Fruit fly (Drosophila melanogaster) whole organism, prepupa: ENCODE results near the gene Reph.

Experiments used
- Blimp-1 ChIP-seq: fragments of 200-800 bp; sonication (Bioruptor generic); optimal IDR thresholded peaks from 3 replicates; lab custom pipeline; 2017; ENCODE audit warnings: missing biosample characterization, missing genetic modification characterization, mild to moderate bottlenecking, moderate library complexity, missing genetic modification reagents
- CG10631 ChIP-seq: fragments of 200-800 bp; sonication (Bioruptor generic); optimal IDR thresholded peaks from 2 replicates; lab custom pipeline; 2016; ENCODE audit warnings: missing biosample characterization, missing genetic modification characterization
- CG10669 ChIP-seq: fragments of 200-800 bp; sonication (Bioruptor generic); optimal IDR thresholded peaks from 3 replicates; lab custom pipeline; 2018; ENCODE audit warnings: missing biosample characterization, mild to moderate bottlenecking, missing genetic modification characterization, moderate library complexity
- CG11294 ChIP-seq: fragments of 200-800 bp; sonication (Bioruptor generic); IDR thresholded peaks from 2 replicates; pipeline ENCODE4 v1.3.6; 2022; ENCODE audit warnings: missing biosample characterization, missing genetic modification characterization
- CG11762 ChIP-seq: fragments of 200-800 bp; sonication (Bioruptor generic); optimal IDR thresholded peaks from 3 replicates; lab custom pipeline; 2016; ENCODE audit warnings: missing biosample characterization, missing genetic modification characterization; ENCODE audit not compliant: insufficient read depth
- CG15336 ChIP-seq: fragments of 200-800 bp; sonication (Bioruptor generic); IDR thresholded peaks from 2 replicates; pipeline ENCODE4 v1.3.6; 2022; ENCODE audit warnings: missing biosample characterization, missing genetic modification characterization
- CG1621 ChIP-seq: fragments of 200-800 bp; sonication (Bioruptor generic); optimal IDR thresholded peaks from 3 replicates; lab custom pipeline; 2018; ENCODE audit warnings: missing biosample characterization, mild to moderate bottlenecking, missing genetic modification characterization
- CG16779 ChIP-seq: fragments of 200-800 bp; sonication (Bioruptor generic); optimal IDR thresholded peaks from 3 replicates; lab custom pipeline; 2017; ENCODE audit warnings: missing biosample characterization, mild to moderate bottlenecking, missing genetic modification characterization
- CG3032 ChIP-seq: fragments of 200-800 bp; optimal IDR thresholded peaks from 2 replicates; lab custom pipeline; 2019; ENCODE audit warnings: missing biosample characterization, mild to moderate bottlenecking, missing genetic modification characterization, moderate library complexity
- CG32006 ChIP-seq: fragments of 200-800 bp; sonication (Bioruptor generic); optimal IDR thresholded peaks from 3 replicates; lab custom pipeline; 2017; ENCODE audit warnings: missing biosample characterization, mild to moderate bottlenecking, missing genetic modification characterization
- CG34406 ChIP-seq: fragments of 200-800 bp; sonication (Bioruptor generic); optimal IDR thresholded peaks from 3 replicates; lab custom pipeline; 2016; ENCODE audit warnings: missing biosample characterization, missing genetic modification characterization
- CG3919 ChIP-seq: fragments of 200-800 bp; sonication (Bioruptor generic); optimal IDR thresholded peaks from 3 replicates; lab custom pipeline; 2016; ENCODE audit warnings: missing biosample characterization, missing genetic modification characterization
- CG4318 ChIP-seq: fragments of 200-800 bp; sonication (Bioruptor generic); optimal IDR thresholded peaks from 3 replicates; lab custom pipeline; 2017; ENCODE audit warnings: missing biosample characterization, mild to moderate bottlenecking, missing genetic modification characterization
- CG6276 ChIP-seq: fragments of 200-800 bp; sonication (Bioruptor generic); optimal IDR thresholded peaks from 2 replicates; lab custom pipeline; 2017; ENCODE audit warnings: missing biosample characterization, mild to moderate bottlenecking, missing genetic modification characterization
- CG6792 ChIP-seq: fragments of 200-800 bp; sonication (Bioruptor generic); optimal IDR thresholded peaks from 3 replicates; lab custom pipeline; 2016; ENCODE audit warnings: missing biosample characterization, missing genetic modification characterization
- CG6854 ChIP-seq: fragments of 200-800 bp; sonication (Bioruptor generic); optimal IDR thresholded peaks from 2 replicates; lab custom pipeline; 2017; ENCODE audit warnings: missing biosample characterization, mild to moderate bottlenecking, missing genetic modification characterization
- CG7368 ChIP-seq: fragments of 200-800 bp; sonication (Bioruptor generic); optimal IDR thresholded peaks from 3 replicates; lab custom pipeline; 2016; ENCODE audit warnings: missing biosample characterization, missing genetic modification characterization
- CG8119 ChIP-seq: fragments of 200-800 bp; sonication (Bioruptor generic); IDR thresholded peaks from 3 replicates; pipeline ENCODE4 v1.3.6; 2022; ENCODE audit warnings: missing biosample characterization, missing genetic modification characterization
- CG8319 ChIP-seq: fragments of 200-800 bp; sonication (Bioruptor generic); optimal IDR thresholded peaks from 3 replicates; lab custom pipeline; 2016; ENCODE audit warnings: missing biosample characterization, missing genetic modification characterization
- CG8632 ChIP-seq: fragments of 200-800 bp; sonication (Bioruptor generic); optimal IDR thresholded peaks from 3 replicates; lab custom pipeline; 2016; ENCODE audit warnings: missing biosample characterization, missing genetic modification characterization
- CG9139 ChIP-seq: fragments of 200-800 bp; sonication (Bioruptor generic); optimal IDR thresholded peaks from 3 replicates; lab custom pipeline; 2017; ENCODE audit warnings: missing biosample characterization, mild to moderate bottlenecking, missing genetic modification characterization
- Eip75B ChIP-seq: fragments of 200-800 bp; sonication (Bioruptor generic); optimal IDR thresholded peaks from 3 replicates; lab custom pipeline; 2016; ENCODE audit warnings: missing biosample characterization, missing genetic modification characterization
- Eip78C ChIP-seq: fragments of 200-800 bp; sonication (Bioruptor generic); peaks from one replicate; lab custom pipeline; 2016; ENCODE audit warnings: missing biosample characterization, missing genetic modification characterization
- Eip93F ChIP-seq: fragments of 200-800 bp; sonication (Bioruptor generic); optimal IDR thresholded peaks from 2 replicates; lab custom pipeline; 2016; ENCODE audit warnings: missing biosample characterization, mild to moderate bottlenecking, missing genetic modification characterization
- Ets96B ChIP-seq: fragments of 200-800 bp; optimal IDR thresholded peaks from 2 replicates; lab custom pipeline; 2019; ENCODE audit warnings: missing biosample characterization, mild to moderate bottlenecking, missing genetic modification characterization, moderate library complexity
- Gug ChIP-seq: fragments of 200-800 bp; sonication (Bioruptor generic); IDR thresholded peaks from 2 replicates; pipeline ENCODE4 v1.3.6; 2022; ENCODE audit warnings: missing biosample characterization, missing genetic modification characterization
- Hr38 ChIP-seq: sonication (Bioruptor generic); optimal IDR thresholded peaks from 2 replicates; lab custom pipeline; 2016; ENCODE audit warnings: missing biosample characterization, missing genetic modification characterization
- Hr39 ChIP-seq: fragments of 200-800 bp; sonication (Bioruptor generic); optimal IDR thresholded peaks from 2 replicates; lab custom pipeline; 2016; ENCODE audit warnings: missing biosample characterization, missing genetic modification characterization
- Lpt ChIP-seq: fragments of 200-800 bp; sonication (Bioruptor generic); optimal IDR thresholded peaks from 3 replicates; lab custom pipeline; 2016; ENCODE audit warnings: missing biosample characterization, missing genetic modification characterization
- OdsH ChIP-seq: fragments of 200-800 bp; sonication (Bioruptor generic); optimal IDR thresholded peaks from 3 replicates; lab custom pipeline; 2016; ENCODE audit warnings: missing biosample characterization, missing genetic modification characterization
- Smox ChIP-seq: fragments of 200-800 bp; sonication (Bioruptor generic); optimal IDR thresholded peaks from 3 replicates; lab custom pipeline; 2016; ENCODE audit warnings: missing biosample characterization, missing genetic modification characterization
- Sox102F ChIP-seq: fragments of 200-800 bp; sonication (Bioruptor generic); optimal IDR thresholded peaks from 2 replicates; lab custom pipeline; 2016; ENCODE audit warnings: missing biosample characterization, mild to moderate bottlenecking, missing genetic modification characterization
- Sox15 ChIP-seq: fragments of 200-800 bp; sonication (Bioruptor generic); optimal IDR thresholded peaks from 3 replicates; lab custom pipeline; 2016; ENCODE audit warnings: missing biosample characterization, missing genetic modification characterization
- achi ChIP-seq: fragments of 200-800 bp; sonication (Bioruptor generic); optimal IDR thresholded peaks from 3 replicates; lab custom pipeline; 2016; ENCODE audit warnings: missing biosample characterization, missing genetic modification characterization
- cyc ChIP-seq: fragments of 200-800 bp; sonication (Bioruptor generic); optimal IDR thresholded peaks from 3 replicates; lab custom pipeline; 2016; ENCODE audit warnings: missing biosample characterization, missing genetic modification characterization
- dsx ChIP-seq: fragments of 200-800 bp; optimal IDR thresholded peaks from 3 replicates; lab custom pipeline; 2019; ENCODE audit warnings: missing biosample characterization, mild to moderate bottlenecking, missing genetic modification characterization, moderate library complexity; ENCODE audit not compliant: poor library complexity, severe bottlenecking
- eg ChIP-seq: fragments of 200-800 bp; sonication (Bioruptor generic); IDR thresholded peaks from 3 replicates; pipeline ENCODE4 v1.3.6; 2022; ENCODE audit warnings: missing biosample characterization, missing genetic modification characterization
- esn ChIP-seq: fragments of 200-800 bp; sonication (Bioruptor generic); optimal IDR thresholded peaks from 2 replicates; lab custom pipeline; 2016; ENCODE audit warnings: missing biosample characterization, mild to moderate bottlenecking, missing genetic modification characterization, moderate library complexity
- fd59A ChIP-seq: fragments of 200-800 bp; sonication (Bioruptor generic); optimal IDR thresholded peaks from 2 replicates; lab custom pipeline; 2017; ENCODE audit warnings: missing biosample characterization, mild to moderate bottlenecking, missing genetic modification characterization, missing genetic modification reagents
- fd85E ChIP-seq: fragments of 200-800 bp; sonication (Bioruptor generic); optimal IDR thresholded peaks from 3 replicates; lab custom pipeline; 2016; ENCODE audit warnings: missing biosample characterization, missing genetic modification characterization
- fkh ChIP-seq: fragments of 200-800 bp; sonication (Bioruptor generic); optimal IDR thresholded peaks from 3 replicates; lab custom pipeline; 2017; ENCODE audit warnings: missing biosample characterization, mild to moderate bottlenecking, missing genetic modification characterization, moderate library complexity
- lz ChIP-seq: fragments of 200-800 bp; sonication (Bioruptor generic); optimal IDR thresholded peaks from 3 replicates; lab custom pipeline; 2016; ENCODE audit warnings: missing biosample characterization, missing genetic modification characterization
- net ChIP-seq: fragments of 200-800 bp; sonication (Bioruptor generic); optimal IDR thresholded peaks from 3 replicates; lab custom pipeline; 2016; ENCODE audit warnings: missing biosample characterization, missing genetic modification characterization
- pdm3 ChIP-seq: fragments of 200-800 bp; sonication (Bioruptor generic); optimal IDR thresholded peaks from 3 replicates; lab custom pipeline; 2016; ENCODE audit warnings: missing biosample characterization, missing genetic modification characterization
- salr ChIP-seq, 2 experiments: fragments of 200-800 bp; sonication (Bioruptor generic); optimal IDR thresholded peaks; 3 replicates each; lab custom pipeline; 2016 to 2018; ENCODE audit warnings: missing biosample characterization in 2 of 2, missing genetic modification characterization in 2 of 2, mild to moderate bottlenecking in 1 of 2
- spab ChIP-seq: fragments of 200-800 bp; sonication (Bioruptor generic); optimal IDR thresholded peaks from 2 replicates; lab custom pipeline; 2017; ENCODE audit warnings: missing biosample characterization, mild to moderate bottlenecking, missing genetic modification characterization, missing genetic modification reagents
- ss ChIP-seq, 2 experiments: fragments of 200-800 bp; sonication (Bioruptor generic); optimal IDR thresholded peaks; 2 replicates in 1 of 2; 3 replicates in 1 of 2; lab custom pipeline; 2017 to 2018; ENCODE audit warnings: mild to moderate bottlenecking in 2 of 2, missing biosample characterization in 2 of 2, missing genetic modification characterization in 2 of 2, moderate library complexity in 1 of 2
- svp ChIP-seq: fragments of 200-800 bp; sonication (Bioruptor generic); peaks from one replicate; lab custom pipeline; 2016; ENCODE audit warnings: missing biosample characterization, missing genetic modification characterization
- topi ChIP-seq: fragments of 200-800 bp; sonication (Bioruptor generic); optimal IDR thresholded peaks from 3 replicates; lab custom pipeline; 2016; ENCODE audit warnings: missing biosample characterization, missing genetic modification characterization
- vri ChIP-seq: fragments of 200-800 bp; sonication (Bioruptor generic); optimal IDR thresholded peaks from 3 replicates; lab custom pipeline; 2016; ENCODE audit warnings: missing biosample characterization, mild to moderate bottlenecking, missing genetic modification characterization

Reph gene

DNA sequence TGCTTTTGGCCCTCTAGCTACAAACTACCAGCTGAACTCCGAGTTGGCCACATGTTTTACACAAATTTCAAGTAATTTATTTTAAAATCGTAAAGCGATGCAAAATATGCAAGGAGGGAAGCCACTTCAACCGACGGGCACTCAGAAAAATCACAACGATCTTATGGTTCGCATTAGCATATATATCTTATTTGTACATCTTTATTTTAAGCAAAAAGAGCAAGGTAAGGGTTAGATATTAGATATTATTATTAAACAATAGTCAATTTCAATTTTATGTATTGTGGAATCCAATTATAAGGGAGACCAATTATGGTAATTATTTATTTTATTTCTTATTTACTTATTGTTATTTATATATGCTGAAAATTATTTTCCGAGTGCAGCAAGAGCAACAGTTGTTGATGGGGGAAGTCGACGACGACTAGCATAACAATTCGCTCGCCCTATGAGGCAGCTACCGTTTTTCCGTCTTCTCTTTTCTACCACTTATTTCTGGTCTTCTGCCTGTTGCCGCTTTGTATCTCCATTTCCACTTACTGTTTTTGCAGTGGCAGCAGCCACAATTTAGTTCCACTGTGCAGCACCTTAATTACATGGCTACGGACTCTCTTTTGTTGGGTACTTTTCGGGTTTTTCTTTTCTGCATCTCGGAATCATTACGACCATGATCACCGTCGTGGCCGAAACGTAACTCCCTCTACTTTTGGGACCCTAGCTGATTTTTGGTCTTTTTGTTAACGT lies 33.5 kb upstream of the Reph start:
- peak; percentile 73 for TF ChIP-seq CG8632 (GFP tag; lab: Kevin White, UChicago)
- peak; percentile 61 for TF ChIP-seq CG3919 (GFP tag; lab: Kevin White, UChicago)
- peak; percentile 62 for TF ChIP-seq CG6276
- peak; percentile 70 for TF ChIP-seq esn (GFP tag; lab: Kevin White, UChicago)
- peak; percentile 69 for TF ChIP-seq spab (GFP tag; lab: Kevin White, UChicago)
- peak; percentile 29 for TF ChIP-seq fd85E (GFP tag; lab: Kevin White, UChicago)
- TF ChIP-seq net (GFP tag; lab: Kevin White, UChicago) = peak; percentile 74
- peak; percentile 33 for TF ChIP-seq CG1621 (tag; lab: Kevin White, UChicago)
- TF ChIP-seq Gug = no peak
- TF ChIP-seq fkh (GFP tag; lab: Kevin White, UChicago) = no peak
- peak; percentile 69 to 76 for TF ChIP-seq ss (GFP tag; optimal IDR thresholded peaks at IDR 0.05; lab: Kevin White, UChicago)
- peak; percentile 75 for TF ChIP-seq CG34406 (GFP tag; lab: Kevin White, UChicago)
- TF ChIP-seq eg (GFP tag; lab: Robert Waterston, UW) = peak; percentile 21; the same call in 1 of the 3 replicates
- no peak for TF ChIP-seq vri (GFP tag; lab: Kevin White, UChicago)
- peak; percentile 71 for TF ChIP-seq CG6792 (GFP tag; lab: Kevin White, UChicago)
- TF ChIP-seq CG11294 (GFP tag; lab: Robert Waterston, UW) = 0 out of 2 replicates have a peak, but pooled peaks have one; percentile 8
- TF ChIP-seq lz (GFP tag; lab: Kevin White, UChicago) = peak; percentile 21
- peak; percentile 5 for TF ChIP-seq Blimp-1 (GFP tag; lab: Kevin White, UChicago)
- no peak for TF ChIP-seq CG6854 (GFP tag; lab: Kevin White, UChicago)
- TF ChIP-seq CG16779 (tag; lab: Kevin White, UChicago) = peak; percentile 36
- peak; percentile 36 for TF ChIP-seq pdm3 (GFP tag; lab: Kevin White, UChicago)
- TF ChIP-seq fd59A (GFP tag; lab: Kevin White, UChicago) = peak; percentile 28
- peak; percentile 80 for TF ChIP-seq Ets96B
- TF ChIP-seq Lpt = peak; percentile 54
- TF ChIP-seq Eip78C (GFP tag; lab: Kevin White, UChicago) = peak; percentile 90
- peak; percentile 75 for TF ChIP-seq achi (GFP tag; lab: Kevin White, UChicago)
- no peak for TF ChIP-seq CG7368 (GFP tag; lab: Kevin White, UChicago)
- peak; percentile 73 for TF ChIP-seq svp (GFP tag; lab: Kevin White, UChicago)
- peak; percentile 80 for TF ChIP-seq CG3032 (tag; lab: Kevin White, UChicago)
- peak; percentile 40 for TF ChIP-seq Smox (GFP tag; lab: Kevin White, UChicago)
- no peak for TF ChIP-seq CG4318 (GFP tag; lab: Kevin White, UChicago)
- TF ChIP-seq dsx (GFP tag; lab: Kevin White, UChicago) = peak; percentile 79
- TF ChIP-seq CG15336 = peak; percentile 80
- peak; percentile 64 for TF ChIP-seq CG9139
- peak; percentile 87 for TF ChIP-seq CG8119 (GFP tag; lab: Robert Waterston, UW)
- peak; percentile 23 for TF ChIP-seq Sox15
- peak; percentile 78 for TF ChIP-seq OdsH (GFP tag; lab: Kevin White, UChicago)
- peak; percentile 78 for TF ChIP-seq CG10631 (GFP tag; lab: Kevin White, UChicago)
- TF ChIP-seq salr (GFP tag; optimal IDR thresholded peaks at IDR 0.05; lab: Kevin White, UChicago) = peak in 1 of 2 experiments; percentile 66
- peak; percentile 71 for TF ChIP-seq CG11762 (GFP tag; lab: Kevin White, UChicago)
- TF ChIP-seq cyc = no peak
- peak; percentile 62 for TF ChIP-seq CG10669
- TF ChIP-seq Hr39 (GFP tag; lab: Kevin White, UChicago) = no peak
- TF ChIP-seq Eip93F (GFP tag; lab: Kevin White, UChicago) = no peak
- TF ChIP-seq Eip75B (GFP tag; lab: Kevin White, UChicago) = peak; percentile 45
- TF ChIP-seq Hr38 (GFP tag; lab: Kevin White, UChicago) = no peak
- TF ChIP-seq topi (GFP tag; lab: Kevin White, UChicago) = peak; percentile 35
- peak; percentile 39 for TF ChIP-seq CG8319 (GFP tag; lab: Kevin White, UChicago)
- TF ChIP-seq Sox102F (GFP tag; lab: Kevin White, UChicago) = no peak
- peak; percentile 73 for TF ChIP-seq CG32006 (GFP tag; lab: Kevin White, UChicago)
